Fruit fly (Drosophila melanogaster) whole organism, wandering third instar larva: ENCODE data around the gene foi.

Experiments used
- Abd-B ChIP-seq: fragments of >200 bp; optimal IDR thresholded peaks from 2 replicates; lab custom pipeline; 2017; ENCODE audit warnings: missing biosample characterization, missing genetic modification characterization
- Dif ChIP-seq: fragments of 200-275, 200-300 bp; sonication (Bioruptor generic); optimal IDR thresholded peaks from 2 replicates; lab custom pipeline; 2018; ENCODE audit warnings: missing biosample characterization, missing genetic modification characterization; ENCODE audit not compliant: partially characterized antibody
- Myc ChIP-seq: fragments of >200 bp; optimal IDR thresholded peaks from 2 replicates; lab custom pipeline; 2017
- N ChIP-seq: fragments of >200 bp; optimal IDR thresholded peaks from 2 replicates; lab custom pipeline; 2018; ENCODE audit warnings: missing biosample characterization, missing external identifiers, missing genetic modification characterization
- OdsH ChIP-seq: fragments of 200-800 bp; sonication (Bioruptor generic); optimal IDR thresholded peaks from 2 replicates; lab custom pipeline; 2016; ENCODE audit warnings: missing biosample characterization, mild to moderate bottlenecking, missing genetic modification characterization
- Sp1 ChIP-seq: fragments of 200-800 bp; sonication (Bioruptor generic); optimal IDR thresholded peaks from 3 replicates; lab custom pipeline; 2019; ENCODE audit warnings: missing biosample characterization, mild to moderate bottlenecking, missing genetic modification characterization, moderate library complexity
- Vsx2 ChIP-seq: fragments of 200-300, 225-300 bp; sonication (Bioruptor generic); optimal IDR thresholded peaks from 2 replicates; lab custom pipeline; 2018; ENCODE audit warnings: missing biosample characterization, missing genetic modification characterization; ENCODE audit not compliant: partially characterized antibody
- ey ChIP-seq: fragments of 200-800 bp; sonication (Bioruptor generic); optimal IDR thresholded peaks from 2 replicates; lab custom pipeline; 2016; ENCODE audit warnings: missing biosample characterization, missing genetic modification characterization
- h ChIP-seq: fragments of 200-800 bp; sonication (Bioruptor generic); optimal IDR thresholded peaks from 3 replicates; lab custom pipeline; 2016; ENCODE audit warnings: missing biosample characterization, mild to moderate bottlenecking, missing genetic modification characterization
- lola ChIP-seq: fragments of >200 bp; optimal IDR thresholded peaks from 2 replicates; lab custom pipeline; 2017; ENCODE audit warnings: missing biosample characterization, missing genetic modification characterization
- psq ChIP-seq: fragments of 200-800 bp; sonication (Bioruptor generic); optimal IDR thresholded peaks from 3 replicates; lab custom pipeline; 2017; ENCODE audit warnings: missing biosample characterization, mild to moderate bottlenecking, missing genetic modification characterization, moderate library complexity
- usp ChIP-seq: fragments of >200 bp; optimal IDR thresholded peaks from 2 replicates; lab custom pipeline; 2017; ENCODE audit warnings: missing biosample characterization, missing genetic modification characterization

dm6 chr3L:8524816-8525625 is at the start of gene foi, which contains the start of gene GstO1:
- no peak for TF ChIP-seq usp (GFP tag; lab: Kevin White, UChicago)
- no peak for TF ChIP-seq Abd-B
- TF ChIP-seq lola = no peak
- no peak for TF ChIP-seq OdsH (GFP tag; lab: Kevin White, UChicago)
- TF ChIP-seq Myc (lab: Kevin White, UChicago) = no peak
- peak; percentile 19 for TF ChIP-seq Dif (GFP tag; lab: Kevin White, UChicago)
- TF ChIP-seq Sp1 (GFP tag; lab: Kevin White, UChicago) = peak; percentile 21
- TF ChIP-seq ey (GFP tag; lab: Kevin White, UChicago) = no peak
- no peak for TF ChIP-seq N (GFP tag; lab: Kevin White, UChicago)
- peak; percentile 45 for TF ChIP-seq h (GFP tag; lab: Kevin White, UChicago)
- no peak for TF ChIP-seq Vsx2
- TF ChIP-seq psq (GFP tag; lab: Kevin White, UChicago) = peak; percentile 35
